Fruit fly (Drosophila melanogaster) whole organism, embryonic: Measurements from ENCODE around the gene CG7298.
A peak's percentile ranks its signal among the peaks of the same experiment; 100 is the strongest.

Experiments
- Antp ChIP-seq: fragments of 200-800 bp; sonication (Bioruptor generic); optimal IDR thresholded peaks from 3 replicates; lab custom pipeline; 2016; ENCODE audit warnings: missing biosample characterization, missing genetic modification characterization
- Atf-2 ChIP-seq: fragments of 200-800 bp; sonication (Bioruptor generic); optimal IDR thresholded peaks from 2 replicates; lab custom pipeline; 2016; ENCODE audit warnings: missing biosample characterization, missing genetic modification characterization
- B-H1 ChIP-seq: fragments of 200-800 bp; sonication (Bioruptor generic); IDR thresholded peaks from 3 replicates; pipeline ENCODE4 v1.3.6; 2022; ENCODE audit warnings: missing biosample characterization, missing genetic modification characterization
- CG1024 ChIP-seq: fragments of 200-800 bp; sonication (Bioruptor generic); IDR thresholded peaks from 2 replicates; pipeline ENCODE4 v1.3.6; 2022; ENCODE audit warnings: missing biosample characterization, missing genetic modification characterization
- CG10267 ChIP-seq: fragments of 200-800 bp; sonication (Bioruptor generic); optimal IDR thresholded peaks from 2 replicates; lab custom pipeline; 2018; ENCODE audit warnings: missing biosample characterization, mild to moderate bottlenecking, missing genetic modification characterization, moderate library complexity
- CG10462 ChIP-seq: fragments of 200-800 bp; sonication (Bioruptor generic); optimal IDR thresholded peaks from 2 replicates; lab custom pipeline; 2016; ENCODE audit warnings: missing biosample characterization, missing genetic modification characterization
- CG11456 ChIP-seq: fragments of 200-800 bp; sonication (Bioruptor generic); IDR thresholded peaks from 3 replicates; pipeline ENCODE4 v1.3.6; 2022; ENCODE audit warnings: missing biosample characterization, missing genetic modification characterization
- CG12659 ChIP-seq: fragments of 200-800 bp; sonication (Bioruptor generic); optimal IDR thresholded peaks from 3 replicates; lab custom pipeline; 2017; ENCODE audit warnings: mild to moderate bottlenecking, missing biosample characterization, missing genetic modification reagents, missing genetic modification characterization
- CG13287 ChIP-seq: fragments of 200-800 bp; sonication (Bioruptor generic); IDR thresholded peaks from 2 replicates; pipeline ENCODE4 v1.3.6; 2022; ENCODE audit warnings: missing biosample characterization, missing genetic modification characterization; ENCODE audit not compliant: partially characterized antibody
- CG14014 ChIP-seq: fragments of 200-800 bp; sonication (Bioruptor generic); IDR thresholded peaks from 2 replicates; pipeline ENCODE4 v1.3.6; 2022; ENCODE audit warnings: missing biosample characterization, missing genetic modification characterization
- CG15011 ChIP-seq: fragments of 200-800 bp; sonication (Bioruptor generic); optimal IDR thresholded peaks from 3 replicates; lab custom pipeline; 2018; ENCODE audit warnings: missing biosample characterization, mild to moderate bottlenecking, missing genetic modification characterization
- CG17186 ChIP-seq: fragments of 200-800 bp; sonication (Bioruptor generic); optimal IDR thresholded peaks from 3 replicates; lab custom pipeline; 2017; ENCODE audit warnings: missing biosample characterization, missing genetic modification reagents, missing genetic modification characterization
- CG17612 ChIP-seq: fragments of 200-800 bp; sonication (Bioruptor generic); IDR thresholded peaks from 2 replicates; pipeline ENCODE4 v1.3.6; 2022; ENCODE audit warnings: missing biosample characterization, missing genetic modification characterization
- CG1792 ChIP-seq: fragments of 200-800 bp; sonication (Bioruptor generic); optimal IDR thresholded peaks from 2 replicates; lab custom pipeline; 2016; ENCODE audit warnings: missing biosample characterization, missing genetic modification characterization
- CG18619 ChIP-seq: fragments of 200-800 bp; sonication (Bioruptor generic); optimal IDR thresholded peaks from 3 replicates; lab custom pipeline; 2017; ENCODE audit warnings: missing biosample characterization, mild to moderate bottlenecking, missing genetic modification characterization
- CG18764 ChIP-seq: fragments of 200-800 bp; sonication (Bioruptor generic); optimal IDR thresholded peaks from 3 replicates; lab custom pipeline; 2016; ENCODE audit warnings: missing biosample characterization, missing genetic modification characterization
- CG2129 ChIP-seq: fragments of 200-800 bp; sonication (Bioruptor generic); IDR thresholded peaks from 2 replicates; pipeline ENCODE4 v1.3.6; 2022; ENCODE audit warnings: missing biosample characterization, missing genetic modification characterization; ENCODE audit not compliant: partially characterized antibody
- CG30431 ChIP-seq: fragments of 200-800 bp; sonication (Bioruptor generic); optimal IDR thresholded peaks from 2 replicates; lab custom pipeline; 2017; ENCODE audit warnings: missing biosample characterization, missing genetic modification characterization
- CG42726 ChIP-seq: fragments of 200-800 bp; sonication (Bioruptor generic); IDR thresholded peaks from 2 replicates; pipeline ENCODE4 v1.3.6; 2022; ENCODE audit warnings: missing biosample characterization, missing genetic modification characterization; ENCODE audit not compliant: partially characterized antibody
- CG4617 ChIP-seq: fragments of 200-800 bp; sonication (Bioruptor generic); optimal IDR thresholded peaks from 3 replicates; lab custom pipeline; 2016; ENCODE audit warnings: missing biosample characterization, missing genetic modification characterization, borderline replicate concordance
- CG6654 ChIP-seq: fragments of 200-800 bp; sonication (Bioruptor generic); optimal IDR thresholded peaks from 2 replicates; lab custom pipeline; 2017; ENCODE audit warnings: missing biosample characterization, mild to moderate bottlenecking, missing genetic modification characterization
- CG6689 ChIP-seq: fragments of 200-800 bp; sonication (Bioruptor generic); IDR thresholded peaks from 2 replicates; pipeline ENCODE4 v1.3.6; 2022; ENCODE audit warnings: missing biosample characterization, missing genetic modification characterization
- CG7928 ChIP-seq: fragments of 200-800 bp; sonication (Bioruptor generic); optimal IDR thresholded peaks from 2 replicates; lab custom pipeline; 2017; ENCODE audit warnings: missing biosample characterization, mild to moderate bottlenecking, missing genetic modification characterization
- CG8388 ChIP-seq: fragments of 200-800 bp; sonication (Bioruptor generic); optimal IDR thresholded peaks from 2 replicates; lab custom pipeline; 2019; ENCODE audit warnings: missing biosample characterization, mild to moderate bottlenecking, missing genetic modification characterization, moderate library complexity
- CG9797 ChIP-seq: fragments of 200-800 bp; sonication (Bioruptor generic); optimal IDR thresholded peaks from 3 replicates; lab custom pipeline; 2018; ENCODE audit warnings: missing biosample characterization, mild to moderate bottlenecking, missing genetic modification characterization
- D ChIP-seq, 2 experiments: fragments of 200-800 bp in 1 of 2; fragments of >200 bp in 1 of 2; sonication (Bioruptor generic) in 1 of 2; optimal IDR thresholded peaks; 2 replicates in 1 of 2; 3 replicates in 1 of 2; lab custom pipeline; 2017; ENCODE audit warnings: mild to moderate bottlenecking in 1 of 2, missing biosample characterization in 1 of 2, missing genetic modification characterization in 1 of 2, missing genetic modification reagents in 1 of 2
- Deaf1 ChIP-seq: fragments of 200-800 bp; optimal IDR thresholded peaks from 3 replicates; lab custom pipeline; 2019; ENCODE audit warnings: missing biosample characterization, mild to moderate bottlenecking, missing genetic modification characterization, moderate library complexity
- Elba2 ChIP-seq: fragments of 200-800 bp; sonication (Bioruptor generic); optimal IDR thresholded peaks from 3 replicates; lab custom pipeline; 2016; ENCODE audit warnings: missing biosample characterization, missing genetic modification characterization
- Hand ChIP-seq: fragments of 200-800 bp; sonication (Bioruptor generic); optimal IDR thresholded peaks from 2 replicates; lab custom pipeline; 2017; ENCODE audit warnings: mild to moderate bottlenecking, missing biosample characterization, missing genetic modification reagents, missing genetic modification characterization
- Hey ChIP-seq: fragments of 200-800 bp; sonication (Bioruptor generic); optimal IDR thresholded peaks from 3 replicates; lab custom pipeline; 2018; ENCODE audit warnings: missing biosample characterization, mild to moderate bottlenecking, missing genetic modification characterization
- Hmx ChIP-seq: fragments of 200-800 bp; sonication (Bioruptor generic); optimal IDR thresholded peaks from 2 replicates; lab custom pipeline; 2016; ENCODE audit warnings: missing biosample characterization, missing genetic modification characterization
- Hr51 ChIP-seq, 2 experiments: fragments of 200-800 bp; sonication (Bioruptor generic); optimal IDR thresholded peaks; 2 replicates in 1 of 2; 3 replicates in 1 of 2; lab custom pipeline; 2016 to 2018; ENCODE audit warnings: missing biosample characterization in 2 of 2, missing genetic modification characterization in 2 of 2, mild to moderate bottlenecking in 1 of 2, moderate library complexity in 1 of 2
- Mes4 ChIP-seq: fragments of 200-800 bp; sonication (Bioruptor generic); optimal IDR thresholded peaks from 2 replicates; lab custom pipeline; 2016; ENCODE audit warnings: missing biosample characterization, missing genetic modification characterization
- Mrtf ChIP-seq: fragments of 200-800 bp; sonication (Bioruptor generic); IDR thresholded peaks from 3 replicates; pipeline ENCODE4 v1.3.6; 2022; ENCODE audit warnings: missing biosample characterization, missing genetic modification characterization
- Poxn ChIP-seq: fragments of 200-800 bp; sonication (Bioruptor generic); IDR thresholded peaks from 2 replicates; pipeline ENCODE4 v1.3.6; 2022; ENCODE audit warnings: missing biosample characterization, missing genetic modification characterization
- Spps ChIP-seq: fragments of 200-800 bp; sonication (Bioruptor generic); optimal IDR thresholded peaks from 2 replicates; lab custom pipeline; 2018; ENCODE audit warnings: missing biosample characterization, mild to moderate bottlenecking, missing genetic modification characterization
- Ssrp ChIP-seq: fragments of 200-800 bp; sonication (Bioruptor generic); optimal IDR thresholded peaks from 2 replicates; lab custom pipeline; 2018; ENCODE audit warnings: missing biosample characterization, mild to moderate bottlenecking, missing genetic modification characterization, moderate library complexity
- ab ChIP-seq: fragments of 200-800 bp; sonication (Bioruptor generic); optimal IDR thresholded peaks from 2 replicates; lab custom pipeline; 2016; ENCODE audit warnings: missing biosample characterization, missing genetic modification characterization
- az2 ChIP-seq: fragments of 200-800 bp; sonication (Bioruptor generic); optimal IDR thresholded peaks from 3 replicates; lab custom pipeline; 2016; ENCODE audit warnings: missing biosample characterization, missing genetic modification characterization
- cad ChIP-seq: fragments of >200 bp; optimal IDR thresholded peaks from 2 replicates; lab custom pipeline; 2017; ENCODE audit warnings: missing biosample characterization, missing genetic modification characterization
- chif ChIP-seq, 2 experiments: fragments of 200-800 bp; sonication (Bioruptor generic); optimal IDR thresholded peaks; 3 replicates each; lab custom pipeline; 2016; ENCODE audit warnings: missing biosample characterization in 2 of 2, missing genetic modification characterization in 2 of 2
- chinmo ChIP-seq: fragments of 200-800 bp; sonication (Bioruptor generic); IDR thresholded peaks from 4 replicates; pipeline ENCODE4 v1.3.6; 2022; ENCODE audit warnings: missing biosample characterization, missing genetic modification characterization; ENCODE audit not compliant: partially characterized antibody
- grau ChIP-seq: fragments of 200-800 bp; optimal IDR thresholded peaks from 3 replicates; lab custom pipeline; 2019; ENCODE audit warnings: missing biosample characterization, mild to moderate bottlenecking, missing genetic modification characterization, moderate library complexity
- her ChIP-seq: fragments of 200-800 bp; sonication (Bioruptor generic); optimal IDR thresholded peaks from 2 replicates; lab custom pipeline; 2016; ENCODE audit warnings: missing biosample characterization, missing genetic modification characterization
- knrl ChIP-seq: fragments of 200-800 bp; sonication (Bioruptor generic); IDR thresholded peaks from 3 replicates; pipeline ENCODE4 v1.3.6; 2022; ENCODE audit warnings: missing biosample characterization, missing genetic modification characterization; ENCODE audit not compliant: partially characterized antibody
- sqz ChIP-seq: fragments of 200-800 bp; sonication (Bioruptor generic); optimal IDR thresholded peaks from 3 replicates; lab custom pipeline; 2018; ENCODE audit warnings: missing biosample characterization, mild to moderate bottlenecking, missing genetic modification characterization
- stwl ChIP-seq: fragments of 200-800 bp; sonication (Bioruptor generic); optimal IDR thresholded peaks from 3 replicates; lab custom pipeline; 2018; ENCODE audit warnings: missing biosample characterization, mild to moderate bottlenecking, missing genetic modification characterization, moderate library complexity
- tna ChIP-seq: fragments of 200-800 bp; sonication (Bioruptor generic); IDR thresholded peaks from 2 replicates; pipeline ENCODE4 v1.3.6; 2022; ENCODE audit warnings: missing biosample characterization, missing genetic modification characterization; ENCODE audit not compliant: partially characterized antibody
- unc-4 ChIP-seq: fragments of 200-800 bp; sonication (Bioruptor generic); IDR thresholded peaks from 2 replicates; pipeline ENCODE4 v1.3.6; 2022; ENCODE audit warnings: missing biosample characterization, missing genetic modification characterization; ENCODE audit not compliant: partially characterized antibody
- wek ChIP-seq: fragments of 200-800 bp; sonication (Bioruptor generic); optimal IDR thresholded peaks from 3 replicates; lab custom pipeline; 2018; ENCODE audit warnings: missing biosample characterization, mild to moderate bottlenecking, missing genetic modification characterization, moderate library complexity

CG7298 gene

DNA sequence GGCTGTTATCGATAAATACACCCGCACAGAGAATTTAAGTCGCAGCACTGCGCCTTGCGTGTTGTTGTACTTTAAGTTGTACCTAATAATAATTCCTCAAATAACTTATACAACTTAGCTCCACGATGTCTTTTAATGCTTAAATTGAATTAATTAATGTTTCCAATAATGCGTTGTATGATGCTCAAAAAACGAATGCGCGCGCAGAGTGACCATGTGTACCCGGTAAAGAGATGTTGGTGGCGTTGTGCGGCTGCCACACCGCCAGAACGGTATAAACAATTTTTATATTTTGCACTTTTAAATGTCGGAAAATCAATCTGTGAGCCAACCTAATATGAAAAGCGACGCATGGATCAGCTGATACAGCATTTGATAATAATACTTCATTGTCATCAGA lies 22.7 kb upstream of the CG7298 start (continued):
- TF ChIP-seq Hand (GFP tag; lab: Kevin White, UChicago) (no peak), CG1024 (GFP tag; lab: Robert Waterston, UW) (no peak), CG10267 (tag; lab: Kevin White, UChicago) (peak; percentile 21), CG2129 (GFP tag; lab: Robert Waterston, UW) (no peak), chinmo (GFP tag; lab: Robert Waterston, UW) (no peak), knrl (GFP tag; lab: Robert Waterston, UW) (peak; percentile 40; the same call in 1 of the 3 replicates), CG6689 (no peak), CG1792 (no peak), Elba2 (GFP tag; lab: Kevin White, UChicago) (peak; percentile 63), sqz (no peak), CG15011 (GFP tag; lab: Kevin White, UChicago) (no peak), B-H1 (GFP tag; lab: Robert Waterston, UW) (no peak), CG8388 (GFP tag; lab: Kevin White, UChicago) (no peak), Deaf1 (tag; lab: Kevin White, UChicago) (no peak), unc-4 (GFP tag; lab: Robert Waterston, UW) (peak; percentile 53; the same call in 1 of the 2 replicates), CG18764 (GFP tag; lab: Kevin White, UChicago) (no peak), cad (GFP tag; lab: Kevin White, UChicago) (no peak), CG9797 (peak; percentile 81), Hmx (GFP tag; lab: Kevin White, UChicago) (no peak), Ssrp (tag; lab: Kevin White, UChicago) (no peak), Antp (GFP tag; lab: Kevin White, UChicago) (no peak), stwl (tag; lab: Kevin White, UChicago) (peak; percentile 58), wek (GFP tag; lab: Kevin White, UChicago) (no peak), CG17186 (GFP tag; lab: Kevin White, UChicago) (peak; percentile 96), Hey (no peak), CG11456 (GFP tag; lab: Robert Waterston, UW) (no peak), ab (GFP tag; lab: Kevin White, UChicago) (no peak), grau (tag; lab: Kevin White, UChicago) (no peak), chif (GFP tag; optimal IDR thresholded peaks at IDR 0.05; lab: Kevin White, UChicago) (no peak), Mes4 (GFP tag; lab: Kevin White, UChicago) (no peak), CG17612 (GFP tag; lab: Robert Waterston, UW) (no peak), tna (GFP tag; lab: Robert Waterston, UW) (no peak), her (peak; percentile 49), az2 (GFP tag; lab: Kevin White, UChicago) (no peak), CG6654 (GFP tag; lab: Kevin White, UChicago) (no peak), Atf-2 (no peak), CG18619 (no peak), Spps (tag; lab: Kevin White, UChicago) (no peak), CG7928 (GFP tag; lab: Kevin White, UChicago) (no peak), Hr51 (GFP tag; optimal IDR thresholded peaks at IDR 0.05; lab: Kevin White, UChicago) (no peak), CG12659 (GFP tag; lab: Kevin White, UChicago) (peak; percentile 66), Poxn (no peak), CG42726 (no peak), D (optimal IDR thresholded peaks at IDR 0.05; lab: Kevin White, UChicago) (no peak), D (GFP tag; optimal IDR thresholded peaks at IDR 0.05; lab: Kevin White, UChicago) (no peak), CG14014 (GFP tag; lab: Robert Waterston, UW) (no peak), CG10462 (GFP tag; lab: Kevin White, UChicago) (no peak), CG13287 (GFP tag; lab: Robert Waterston, UW) (peak; percentile 54), CG4617 (GFP tag; lab: Kevin White, UChicago) (peak; percentile 88), Mrtf (GFP tag; lab: Robert Waterston, UW) (no peak), CG30431 (GFP tag; lab: Kevin White, UChicago) (no peak)
